Worm (Caenorhabditis elegans) whole organism, mixed stage, embryonic: ENCODE results near the gene F15E6.6.

Experiments used
- M03D4.4 ChIP-seq: sonication (generic microtip); optimal IDR thresholded peaks from 2 replicates; lab custom pipeline; 2017; ENCODE audit warnings: mild to moderate bottlenecking, missing genetic modification characterization, missing compliant biosample characterization
- bed-3 ChIP-seq: fragments of 200-800 bp; sonication (Bioruptor generic); optimal IDR thresholded peaks from 3 replicates; lab custom pipeline; 2018; ENCODE audit warnings: mild to moderate bottlenecking, missing genetic modification characterization, moderate library complexity, missing compliant biosample characterization
- blmp-1 ChIP-seq: fragments of 150-350 bp; optimal IDR thresholded peaks from 2 replicates; lab custom pipeline; 2014; ENCODE audit warnings: missing biosample characterization, missing genetic modification characterization
- ceh-39 ChIP-seq: fragments of 150-350 bp; optimal IDR thresholded peaks from 2 replicates; lab custom pipeline; 2014; ENCODE audit warnings: missing biosample characterization, missing genetic modification characterization
- ceh-43 ChIP-seq: fragments of 200-800 bp; sonication (Bioruptor generic); optimal IDR thresholded peaks from 2 replicates; lab custom pipeline; 2018; ENCODE audit warnings: mild to moderate bottlenecking, missing genetic modification characterization, moderate library complexity, missing compliant biosample characterization
- ceh-83 ChIP-seq: fragments of 200-800 bp; sonication (Bioruptor generic); optimal IDR thresholded peaks from 2 replicates; lab custom pipeline; 2018; ENCODE audit warnings: mild to moderate bottlenecking, missing genetic modification characterization, missing compliant biosample characterization
- ces-1 ChIP-seq: fragments of 150-350 bp; optimal IDR thresholded peaks from 2 replicates; lab custom pipeline; 2014; ENCODE audit warnings: missing biosample characterization, missing genetic modification reagents, missing genetic modification characterization
- cnd-1 ChIP-seq: fragments of 200-800 bp; sonication (Bioruptor generic); optimal IDR thresholded peaks from 2 replicates; lab custom pipeline; 2018; ENCODE audit warnings: mild to moderate bottlenecking, missing genetic modification characterization, missing compliant biosample characterization
- drap-1 ChIP-seq: fragments of 200-800 bp; sonication (Bioruptor generic); optimal IDR thresholded peaks from 3 replicates; lab custom pipeline; 2018; ENCODE audit warnings: mild to moderate bottlenecking, missing genetic modification characterization, missing compliant biosample characterization
- elt-1 ChIP-seq: sonication (generic microtip); optimal IDR thresholded peaks from 2 replicates; lab custom pipeline; 2017; ENCODE audit warnings: missing genetic modification characterization, mild to moderate bottlenecking, missing compliant biosample characterization, antibody characterized with exemption, moderate library complexity, borderline replicate concordance; ENCODE audit not compliant: insufficient read depth
- elt-3 ChIP-seq: fragments of 150-350 bp; optimal IDR thresholded peaks from 2 replicates; lab custom pipeline; 2014; ENCODE audit warnings: missing biosample characterization, missing genetic modification characterization
- flh-1 ChIP-seq: fragments of 200-800 bp; sonication (Bioruptor generic); optimal IDR thresholded peaks from 2 replicates; lab custom pipeline; 2018; ENCODE audit warnings: mild to moderate bottlenecking, missing genetic modification characterization, moderate library complexity, missing compliant biosample characterization
- ham-2 ChIP-seq: fragments of 200-800 bp; sonication (Bioruptor generic); optimal IDR thresholded peaks from 2 replicates; lab custom pipeline; 2018; ENCODE audit warnings: mild to moderate bottlenecking, missing genetic modification characterization, missing compliant biosample characterization
- lin-13 ChIP-seq: fragments of 150-350 bp; optimal IDR thresholded peaks from 2 replicates; lab custom pipeline; 2014; ENCODE audit warnings: missing biosample characterization, missing genetic modification characterization
- lin-32 ChIP-seq: fragments of 200-800 bp; sonication (Bioruptor generic); optimal IDR thresholded peaks from 2 replicates; lab custom pipeline; 2018; ENCODE audit warnings: mild to moderate bottlenecking, missing genetic modification characterization, missing compliant biosample characterization
- lsy-2 ChIP-seq: fragments of 150-350 bp; optimal IDR thresholded peaks from 2 replicates; lab custom pipeline; 2014; ENCODE audit warnings: missing biosample characterization, missing genetic modification characterization
- mab-5 ChIP-seq: fragments of 150-350 bp; optimal IDR thresholded peaks from 2 replicates; lab custom pipeline; 2014; ENCODE audit warnings: missing biosample characterization, missing genetic modification characterization
- mep-1 ChIP-seq: fragments of 150-350 bp; optimal IDR thresholded peaks from 2 replicates; lab custom pipeline; 2017; ENCODE audit warnings: missing biosample characterization, missing genetic modification reagents, missing genetic modification characterization, inconsistent platforms
- mls-2 ChIP-seq: sonication (generic microtip); optimal IDR thresholded peaks from 2 replicates; lab custom pipeline; 2016; ENCODE audit warnings: mild to moderate bottlenecking, missing genetic modification characterization, moderate library complexity, missing compliant biosample characterization
- nhr-12 ChIP-seq: fragments of 150-350 bp; optimal IDR thresholded peaks from 2 replicates; lab custom pipeline; 2014; ENCODE audit warnings: missing biosample characterization, missing genetic modification characterization
- nhr-2 ChIP-seq: fragments of 150-350 bp; optimal IDR thresholded peaks from 2 replicates; lab custom pipeline; 2014; ENCODE audit warnings: missing biosample characterization, missing genetic modification characterization
- nhr-237 ChIP-seq: fragments of 150-350 bp; optimal IDR thresholded peaks from 2 replicates; lab custom pipeline; 2014; ENCODE audit warnings: missing biosample characterization, missing genetic modification characterization
- nhr-76 ChIP-seq: sonication (generic microtip); optimal IDR thresholded peaks from 2 replicates; lab custom pipeline; 2017; ENCODE audit warnings: missing biosample characterization, missing genetic modification characterization
- pha-4 ChIP-seq: fragments of 150-350 bp; optimal IDR thresholded peaks from 2 replicates; lab custom pipeline; 2018; ENCODE audit warnings: missing biosample characterization, missing genetic modification reagents, missing genetic modification characterization
- sem-2 ChIP-seq: fragments of 200-800 bp; sonication (Bioruptor generic); optimal IDR thresholded peaks from 2 replicates; lab custom pipeline; 2018; ENCODE audit warnings: mild to moderate bottlenecking, missing genetic modification characterization, missing compliant biosample characterization
- snpc-4 ChIP-seq: fragments of 150-350 bp; optimal IDR thresholded peaks from 2 replicates; lab custom pipeline; 2014; ENCODE audit warnings: missing biosample characterization, missing genetic modification characterization
- sptf-1 ChIP-seq: sonication (generic microtip); optimal IDR thresholded peaks from 2 replicates; lab custom pipeline; 2017; ENCODE audit warnings: mild to moderate bottlenecking, missing genetic modification characterization, moderate library complexity, missing compliant biosample characterization
- tbx-8 ChIP-seq: fragments of 200-800 bp; sonication (Bioruptor generic); optimal IDR thresholded peaks from 2 replicates; lab custom pipeline; 2018; ENCODE audit warnings: mild to moderate bottlenecking, missing genetic modification characterization, moderate library complexity, missing compliant biosample characterization
- unc-120 ChIP-seq: sonication (generic microtip); optimal IDR thresholded peaks from 2 replicates; lab custom pipeline; 2017; ENCODE audit warnings: missing genetic modification characterization, missing compliant biosample characterization; ENCODE audit not compliant: poor library complexity, severe bottlenecking
- unc-39 ChIP-seq: fragments of 150-350 bp; optimal IDR thresholded peaks from 2 replicates; lab custom pipeline; 2014; ENCODE audit warnings: missing biosample characterization, missing genetic modification characterization
- unc-62 ChIP-seq: fragments of 150-350 bp; optimal IDR thresholded peaks from 2 replicates; lab custom pipeline; 2014; ENCODE audit warnings: missing biosample characterization, missing genetic modification reagents, missing genetic modification characterization
- zip-8 ChIP-seq: fragments of 150-350 bp; optimal IDR thresholded peaks from 2 replicates; lab custom pipeline; 2014; ENCODE audit warnings: missing biosample characterization, missing genetic modification characterization
- ztf-11 ChIP-seq: fragments of 150-350 bp; optimal IDR thresholded peaks from 2 replicates; lab custom pipeline; 2014; ENCODE audit warnings: missing biosample characterization, missing genetic modification characterization

F15E6.6 gene

DNA sequence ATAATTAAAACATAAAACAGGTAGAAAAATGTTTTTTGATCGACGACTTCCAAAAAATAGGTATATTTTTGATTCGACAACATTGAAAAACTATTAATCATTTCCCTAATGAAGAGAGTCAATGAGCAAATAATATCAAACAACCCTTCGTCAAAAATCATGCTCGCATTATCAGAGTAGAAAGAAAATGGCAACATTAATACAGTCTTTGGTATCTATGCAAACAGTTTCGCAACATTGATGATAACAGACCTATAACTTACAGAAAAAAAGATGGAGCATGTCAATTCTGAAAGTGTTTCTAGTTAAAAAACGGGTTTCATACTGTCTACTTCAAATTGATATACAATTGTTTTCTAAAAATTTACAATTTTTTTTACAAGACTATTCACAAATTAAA, 1.1 kb upstream of the F15E6.6 start:
- TF ChIP-seq cnd-1 (tag; lab: Kevin White, UChicago), result no peak
- TF ChIP-seq ztf-11 (tag; lab: Kevin White, UChicago), result no peak
- TF ChIP-seq unc-39, result no peak
- no peak for TF ChIP-seq sptf-1 (tag; lab: Kevin White, UChicago)
- TF ChIP-seq lin-13, result no peak
- no peak for TF ChIP-seq ceh-39 (tag; lab: Kevin White, UChicago)
- TF ChIP-seq zip-8 (tag; lab: Kevin White, UChicago), result no peak
- TF ChIP-seq M03D4.4 (tag; lab: Kevin White, UChicago), result no peak
- no peak for TF ChIP-seq ceh-83 (GFP tag; lab: Kevin White, UChicago)
- TF ChIP-seq mep-1 (tag; lab: Kevin White, UChicago), result no peak
- no peak for TF ChIP-seq lin-32
- no peak for TF ChIP-seq lsy-2 (tag; lab: Kevin White, UChicago)
- no peak for TF ChIP-seq elt-3
- TF ChIP-seq mab-5 (tag; lab: Kevin White, UChicago), result no peak
- no peak for TF ChIP-seq pha-4 (tag; lab: Kevin White, UChicago)
- TF ChIP-seq drap-1, result no peak
- no peak for TF ChIP-seq unc-120
- no peak for TF ChIP-seq nhr-237 (tag; lab: Kevin White, UChicago)
- no peak for TF ChIP-seq sem-2 (GFP tag; lab: Kevin White, UChicago)
- TF ChIP-seq unc-62 (GFP tag; lab: Kevin White, UChicago), result no peak

DNA sequence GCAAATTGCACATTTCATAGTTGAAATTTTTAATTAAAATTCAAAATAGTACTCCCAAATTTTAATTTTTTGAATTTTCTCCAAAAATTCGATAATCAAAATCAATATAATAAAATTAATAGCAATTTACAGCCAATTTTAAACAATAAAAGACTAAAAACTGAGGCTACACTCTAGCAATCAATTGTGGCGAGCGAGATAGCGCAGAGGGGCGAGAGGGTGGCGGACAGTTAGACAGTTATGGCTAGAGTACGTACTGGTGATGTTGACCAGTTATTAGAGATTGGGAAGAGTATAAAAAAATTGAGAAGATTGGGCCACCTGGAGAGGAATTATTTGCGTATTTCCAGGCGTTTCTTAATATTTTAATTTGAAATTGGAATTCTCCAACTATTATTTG, 6.2 kb downstream of the F15E6.6 start, which contains the start of gene nhr-78:
Gene nhr-78 (minus strand): TSS at position 182 of the 400 bp plus-strand sequence.
- TF ChIP-seq nhr-76 (tag; lab: Kevin White, UChicago) (no peak), pha-4 (tag; lab: Kevin White, UChicago) (no peak), mls-2 (no peak), ces-1 (GFP tag; lab: Kevin White, UChicago) (no peak), ceh-83 (GFP tag; lab: Kevin White, UChicago) (no peak), ztf-11 (tag; lab: Kevin White, UChicago) (no peak), ceh-43 (GFP tag; lab: Kevin White, UChicago) (no peak), elt-1 (tag; lab: Kevin White, UChicago) (no peak), elt-3 (no peak), M03D4.4 (tag; lab: Kevin White, UChicago) (no peak), unc-120 (no peak), zip-8 (tag; lab: Kevin White, UChicago) (no peak), unc-39 (no peak), nhr-2 (tag; lab: Kevin White, UChicago) (no peak), unc-62 (GFP tag; lab: Kevin White, UChicago) (no peak), mab-5 (tag; lab: Kevin White, UChicago) (no peak)

DNA sequence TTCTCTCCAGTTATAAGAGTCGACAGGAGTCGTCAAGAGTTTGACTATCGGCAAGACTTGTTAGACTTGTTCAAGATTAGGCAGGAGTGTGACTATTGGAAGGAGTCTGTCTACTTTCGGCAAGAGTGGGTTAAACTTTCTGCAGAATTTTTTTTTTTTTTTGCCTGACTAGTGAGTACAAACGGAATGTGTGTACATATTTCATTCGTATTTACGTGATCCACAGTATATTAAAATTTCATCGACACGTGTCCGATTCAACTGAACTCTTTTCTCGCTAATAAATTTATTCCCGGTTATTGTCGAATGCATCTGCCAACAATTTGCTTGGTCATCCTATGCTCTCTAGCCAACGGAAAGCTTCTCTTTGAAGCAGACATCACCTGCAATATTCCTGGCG, 11.8 kb downstream of the F15E6.6 start, which contains the start of gene F36A4.1:
Gene F36A4.1 (plus strand): TSS at position 301 of the 400 bp plus-strand sequence.
- TF ChIP-seq mab-5 (tag; lab: Kevin White, UChicago) (no peak), ces-1 (GFP tag; lab: Kevin White, UChicago) (no peak), pha-4 (tag; lab: Kevin White, UChicago) (no peak), unc-62 (GFP tag; lab: Kevin White, UChicago) (no peak), mls-2 (no peak), tbx-8 (GFP tag; lab: Kevin White, UChicago) (no peak), snpc-4 (tag; lab: Kevin White, UChicago) (no peak), zip-8 (tag; lab: Kevin White, UChicago) (no peak), lin-13 (no peak), bed-3 (GFP tag; lab: Kevin White, UChicago) (no peak), ceh-39 (tag; lab: Kevin White, UChicago) (no peak)

DNA sequence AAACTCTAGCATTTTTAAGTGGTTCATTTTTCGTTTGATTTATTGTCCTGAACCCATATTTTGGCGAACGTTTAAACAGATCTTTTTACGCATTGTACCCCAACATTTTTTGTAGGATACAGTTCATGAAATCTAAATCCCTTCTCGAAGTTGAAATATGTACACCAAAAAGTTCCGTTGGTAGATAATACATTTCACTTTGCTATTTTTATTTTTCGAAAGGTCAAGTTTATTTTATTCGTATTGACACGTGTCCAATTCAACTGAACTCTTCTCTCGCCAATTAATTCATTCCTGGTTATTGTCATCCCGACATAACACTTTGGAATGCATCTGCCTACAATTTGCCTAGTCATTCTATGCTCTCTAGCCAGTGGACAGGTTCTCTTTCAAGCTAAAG, 13.0 kb downstream of the F15E6.6 start, which contains the start of gene F36A4.2:
Gene F36A4.2 (plus strand): TSS at position 301 of the 400 bp plus-strand sequence.
- no peak for TF ChIP-seq blmp-1 (tag; lab: Kevin White, UChicago)
- no peak for TF ChIP-seq mls-2
- TF ChIP-seq nhr-12 (tag; lab: Kevin White, UChicago), result no peak
- TF ChIP-seq ceh-39 (tag; lab: Kevin White, UChicago), result no peak
- TF ChIP-seq flh-1, result no peak
- no peak for TF ChIP-seq ham-2 (GFP tag; lab: Kevin White, UChicago)
- no peak for TF ChIP-seq mab-5 (tag; lab: Kevin White, UChicago)
- no peak for TF ChIP-seq ces-1 (GFP tag; lab: Kevin White, UChicago)
- TF ChIP-seq nhr-76 (tag; lab: Kevin White, UChicago), result no peak
- no peak for TF ChIP-seq zip-8 (tag; lab: Kevin White, UChicago)
- no peak for TF ChIP-seq pha-4 (tag; lab: Kevin White, UChicago)
- TF ChIP-seq lin-13, result no peak
- TF ChIP-seq mep-1 (tag; lab: Kevin White, UChicago), result no peak
- TF ChIP-seq sem-2 (GFP tag; lab: Kevin White, UChicago), result no peak
- no peak for TF ChIP-seq lin-32
- TF ChIP-seq tbx-8 (GFP tag; lab: Kevin White, UChicago), result no peak
- TF ChIP-seq, all 35 proteins: peak for 0
